Worm (Caenorhabditis elegans) whole organism, young adult: ENCODE measurements around the gene T27A8.2.
A peak's percentile ranks its signal among the peaks of the same experiment; 100 is the strongest.

ENCODE experiments used
- B0019.2 ChIP-seq: fragments of 200-800 bp; sonication (Bioruptor generic); conservative IDR thresholded peaks from 2 replicates; pipeline ENCODE4 v1.3.6; 2022; ENCODE audit warnings: missing genetic modification reagents, missing genetic modification characterization, missing compliant biosample characterization
- B0035.1 ChIP-seq: sonication (generic microtip); optimal IDR thresholded peaks from 2 replicates; lab custom pipeline; 2016; ENCODE audit warnings: missing genetic modification characterization, mild to moderate bottlenecking, missing compliant biosample characterization, missing genotype, missing genetic modification reagents
- C06A6.2 ChIP-seq: fragments of 200-800 bp; sonication (Bioruptor generic); conservative IDR thresholded peaks from 2 replicates; pipeline ENCODE4 v1.3.6; 2022; ENCODE audit warnings: missing genetic modification characterization, missing compliant biosample characterization
- F22D6.2 ChIP-seq: sonication (generic microtip); optimal IDR thresholded peaks from 2 replicates; lab custom pipeline; 2016; ENCODE audit warnings: mild to moderate bottlenecking, missing genetic modification characterization, missing compliant biosample characterization
- F23B12.7 ChIP-seq: sonication (generic microtip); optimal IDR thresholded peaks from 2 replicates; lab custom pipeline; 2017; ENCODE audit warnings: missing genetic modification characterization, mild to moderate bottlenecking, missing compliant biosample characterization, antibody characterized with exemption, moderate library complexity; ENCODE audit not compliant: insufficient read depth
- F37B4.10 ChIP-seq: fragments of 200-800 bp; sonication (Bioruptor generic); IDR thresholded peaks from 2 replicates; pipeline ENCODE4 v1.3.6; 2022; ENCODE audit warnings: missing genetic modification characterization, missing compliant biosample characterization
- F39B2.1 ChIP-seq: fragments of 200-800 bp; sonication (Bioruptor generic); IDR thresholded peaks from 2 replicates; pipeline ENCODE4 v1.3.6; 2022; ENCODE audit warnings: missing genetic modification reagents, missing genetic modification characterization, missing compliant biosample characterization
- F57A8.1 ChIP-seq: fragments of 200-800 bp; sonication (Bioruptor generic); optimal IDR thresholded peaks from 2 replicates; lab custom pipeline; 2018; ENCODE audit warnings: mild to moderate bottlenecking, missing genetic modification characterization, moderate library complexity, missing compliant biosample characterization
- F57C9.4 ChIP-seq: sonication (generic microtip); optimal IDR thresholded peaks from 2 replicates; lab custom pipeline; 2017; ENCODE audit warnings: mild to moderate bottlenecking, missing genetic modification characterization, missing compliant biosample characterization
- K11D2.4 ChIP-seq: fragments of 200-800 bp; sonication (Bioruptor generic); IDR thresholded peaks from 2 replicates; pipeline ENCODE4 v1.3.6; 2022; ENCODE audit warnings: missing genetic modification reagents, missing genetic modification characterization, missing compliant biosample characterization
- K12H6.12 ChIP-seq: fragments of 200-800 bp; sonication (Bioruptor generic); optimal IDR thresholded peaks from 2 replicates; lab custom pipeline; 2018; ENCODE audit warnings: mild to moderate bottlenecking, missing genetic modification characterization, missing compliant biosample characterization
- T07F8.4 ChIP-seq: sonication (generic microtip); optimal IDR thresholded peaks from 2 replicates; lab custom pipeline; 2016; ENCODE audit warnings: mild to moderate bottlenecking, missing genetic modification characterization, moderate library complexity, missing compliant biosample characterization
- Y53F4B.3 ChIP-seq: fragments of 200-800 bp; sonication (Bioruptor generic); IDR thresholded peaks from 2 replicates; pipeline ENCODE4 v1.3.6; 2022; ENCODE audit warnings: missing genetic modification reagents, missing genetic modification characterization, missing compliant biosample characterization
- Y53G8AR.9 ChIP-seq: fragments of 200-800 bp; sonication (Bioruptor generic); conservative IDR thresholded peaks from 2 replicates; pipeline ENCODE4 v1.3.6; 2022; ENCODE audit warnings: missing genetic modification reagents, missing genetic modification characterization, missing compliant biosample characterization
- Y67H2A.10 ChIP-seq: fragments of 200-800 bp; sonication (Bioruptor generic); conservative IDR thresholded peaks from 2 replicates; pipeline ENCODE4 v1.3.6; 2022; ENCODE audit warnings: missing genetic modification reagents, missing genetic modification characterization, missing compliant biosample characterization
- Y79H2A.3 ChIP-seq: fragments of 200-800 bp; sonication (Bioruptor generic); conservative IDR thresholded peaks from 2 replicates; pipeline ENCODE4 v1.3.6; 2022; ENCODE audit warnings: missing genetic modification reagents, missing genetic modification characterization, missing compliant biosample characterization
- ZK185.1 ChIP-seq: sonication (generic microtip); optimal IDR thresholded peaks from 2 replicates; lab custom pipeline; 2016; ENCODE audit warnings: mild to moderate bottlenecking, missing genetic modification characterization, missing compliant biosample characterization; ENCODE audit not compliant: poor library complexity, severe bottlenecking
- aptf-2 ChIP-seq: fragments of 200-800 bp; sonication (Bioruptor generic); conservative IDR thresholded peaks from 2 replicates; pipeline ENCODE4 v1.3.6; 2022; ENCODE audit warnings: missing genetic modification reagents, missing genetic modification characterization, missing compliant biosample characterization
- aptf-3 ChIP-seq: fragments of 200-800 bp; sonication (Bioruptor generic); IDR thresholded peaks from 2 replicates; pipeline ENCODE4 v1.3.6; 2022; ENCODE audit warnings: missing genetic modification characterization, missing compliant biosample characterization
- attf-3 ChIP-seq: fragments of 200-800 bp; sonication (Bioruptor generic); conservative IDR thresholded peaks from 2 replicates; pipeline ENCODE4 v1.3.6; 2022; ENCODE audit warnings: missing genetic modification reagents, missing genetic modification characterization, missing compliant biosample characterization
- attf-5 ChIP-seq: fragments of 200-800 bp; sonication (Bioruptor generic); optimal IDR thresholded peaks from 2 replicates; lab custom pipeline; 2018; ENCODE audit warnings: mild to moderate bottlenecking, missing genetic modification characterization, missing compliant biosample characterization
- bed-2 ChIP-seq: fragments of 200-800 bp; sonication (Bioruptor generic); IDR thresholded peaks from 2 replicates; pipeline ENCODE4 v1.3.6; 2022; ENCODE audit warnings: missing genetic modification reagents, missing genetic modification characterization, missing compliant biosample characterization
- ccch-3 ChIP-seq: fragments of 200-800 bp; sonication (Bioruptor generic); optimal IDR thresholded peaks from 2 replicates; lab custom pipeline; 2018; ENCODE audit warnings: mild to moderate bottlenecking, missing genetic modification characterization, missing compliant biosample characterization
- ceh-100 ChIP-seq: fragments of 200-800 bp; sonication (Bioruptor generic); IDR thresholded peaks from 2 replicates; pipeline ENCODE4 v1.3.6; 2022; ENCODE audit warnings: missing genetic modification reagents, missing genetic modification characterization, missing compliant biosample characterization
- ceh-40 ChIP-seq: fragments of 200-800 bp; sonication (Bioruptor generic); IDR thresholded peaks from 2 replicates; pipeline ENCODE4 v1.3.6; 2022; ENCODE audit warnings: missing genetic modification characterization, missing compliant biosample characterization
- ceh-79 ChIP-seq: sonication (generic microtip); optimal IDR thresholded peaks from 2 replicates; lab custom pipeline; 2017; ENCODE audit warnings: mild to moderate bottlenecking, missing genetic modification characterization, missing compliant biosample characterization
- chd-7 ChIP-seq: sonication (generic microtip); optimal IDR thresholded peaks from 2 replicates; lab custom pipeline; 2016; ENCODE audit warnings: mild to moderate bottlenecking, missing genetic modification characterization, moderate library complexity, missing compliant biosample characterization
- dox-1 ChIP-seq: fragments of 200-800 bp; sonication (Bioruptor generic); IDR thresholded peaks from 2 replicates; pipeline ENCODE4 v1.3.6; 2022; ENCODE audit warnings: missing genetic modification reagents, missing genetic modification characterization, missing compliant biosample characterization
- efl-1 ChIP-seq: fragments of 150-350 bp; optimal IDR thresholded peaks from 2 replicates; lab custom pipeline; 2014; ENCODE audit warnings: missing biosample characterization, missing genetic modification reagents, missing genetic modification characterization
- ekl-4 ChIP-seq: fragments of 200-800 bp; sonication (Bioruptor generic); IDR thresholded peaks from 2 replicates; pipeline ENCODE4 v1.3.6; 2022; ENCODE audit warnings: missing genetic modification reagents, missing genetic modification characterization, missing compliant biosample characterization
- ets-4 ChIP-seq: fragments of 200-800 bp; sonication (Bioruptor generic); optimal IDR thresholded peaks from 2 replicates; lab custom pipeline; 2018; ENCODE audit warnings: mild to moderate bottlenecking, missing genetic modification characterization, missing compliant biosample characterization
- gei-17 ChIP-seq: fragments of 200-800 bp; sonication (Bioruptor generic); optimal IDR thresholded peaks from 2 replicates; lab custom pipeline; 2018; ENCODE audit warnings: mild to moderate bottlenecking, missing genetic modification characterization, missing compliant biosample characterization
- hlh-12 ChIP-seq: sonication (generic microtip); optimal IDR thresholded peaks from 2 replicates; lab custom pipeline; 2016; ENCODE audit warnings: missing genetic modification characterization, missing compliant biosample characterization
- let-607 ChIP-seq, 2 experiments: fragments of 200-800 bp in 1 of 2; sonication (Bioruptor generic) in 1 of 2; sonication (generic microtip) in 1 of 2; optimal IDR thresholded peaks; 2 replicates each; lab custom pipeline; 2016 to 2018; ENCODE audit warnings: mild to moderate bottlenecking in 2 of 2, missing compliant biosample characterization in 2 of 2, missing genetic modification characterization in 2 of 2, moderate library complexity in 2 of 2, missing genotype in 1 of 2
- lir-1 ChIP-seq: fragments of 200-800 bp; sonication (Bioruptor generic); conservative IDR thresholded peaks from 2 replicates; pipeline ENCODE4 v1.3.6; 2022; ENCODE audit warnings: missing genetic modification reagents, missing genetic modification characterization, missing compliant biosample characterization
- madf-10 ChIP-seq: sonication (generic microtip); optimal IDR thresholded peaks from 2 replicates; lab custom pipeline; 2016; ENCODE audit warnings: mild to moderate bottlenecking, missing genetic modification characterization, missing compliant biosample characterization
- mcd-1 ChIP-seq: fragments of 200-800 bp; sonication (Bioruptor generic); IDR thresholded peaks from 2 replicates; pipeline ENCODE4 v1.3.6; 2022; ENCODE audit warnings: missing genetic modification reagents, missing genetic modification characterization, missing compliant biosample characterization
- mes-4 ChIP-seq: sonication (generic microtip); optimal IDR thresholded peaks from 2 replicates; lab custom pipeline; 2016; ENCODE audit warnings: missing genotype, missing genetic modification characterization, missing compliant biosample characterization
- nfyb-1 ChIP-seq: fragments of 200-800 bp; sonication (Bioruptor generic); IDR thresholded peaks from 2 replicates; pipeline ENCODE4 v1.3.6; 2022; ENCODE audit warnings: missing genetic modification reagents, missing genetic modification characterization, missing compliant biosample characterization
- nhr-120 ChIP-seq: fragments of 200-800 bp; sonication (Bioruptor generic); IDR thresholded peaks from 2 replicates; pipeline ENCODE4 v1.3.6; 2022; ENCODE audit warnings: missing genetic modification characterization, missing compliant biosample characterization
- nhr-179 ChIP-seq: sonication (generic microtip); optimal IDR thresholded peaks from 2 replicates; lab custom pipeline; 2016; ENCODE audit warnings: mild to moderate bottlenecking, missing genetic modification characterization, missing compliant biosample characterization
- nhr-27 ChIP-seq: fragments of 200-800 bp; sonication (Bioruptor generic); optimal IDR thresholded peaks from 2 replicates; lab custom pipeline; 2018; ENCODE audit warnings: mild to moderate bottlenecking, missing genetic modification characterization, moderate library complexity, missing compliant biosample characterization
- nhr-90 ChIP-seq: sonication (generic microtip); optimal IDR thresholded peaks from 2 replicates; lab custom pipeline; 2016; ENCODE audit warnings: missing genotype, mild to moderate bottlenecking, missing genetic modification characterization, missing compliant biosample characterization
- pbrm-1 ChIP-seq: fragments of 200-800 bp; sonication (Bioruptor generic); IDR thresholded peaks from 2 replicates; pipeline ENCODE4 v1.3.6; 2022; ENCODE audit warnings: missing genetic modification reagents, missing genetic modification characterization, missing compliant biosample characterization
- unc-62 ChIP-seq: fragments of 150-350 bp; optimal IDR thresholded peaks from 2 replicates; lab custom pipeline; 2014; ENCODE audit warnings: missing biosample characterization, missing genetic modification reagents, missing genetic modification characterization
- zfh-2 ChIP-seq: fragments of 200-800 bp; sonication (Bioruptor generic); conservative IDR thresholded peaks from 2 replicates; pipeline ENCODE4 v1.3.6; 2022; ENCODE audit warnings: missing genetic modification reagents, missing genetic modification characterization, missing compliant biosample characterization
- ztf-22 ChIP-seq: fragments of 200-800 bp; sonication (Bioruptor generic); optimal IDR thresholded peaks from 2 replicates; lab custom pipeline; 2018; ENCODE audit warnings: mild to moderate bottlenecking, missing genetic modification characterization, moderate library complexity, missing compliant biosample characterization
- ztf-26 ChIP-seq: sonication (generic microtip); optimal IDR thresholded peaks from 2 replicates; lab custom pipeline; 2017; ENCODE audit warnings: missing genetic modification characterization, missing compliant biosample characterization
- ztf-6 ChIP-seq: fragments of 200-800 bp; sonication (Bioruptor generic); IDR thresholded peaks from 2 replicates; pipeline ENCODE4 v1.3.6; 2022; ENCODE audit warnings: missing genetic modification reagents, missing genetic modification characterization, missing compliant biosample characterization

T27A8.2 gene

DNA sequence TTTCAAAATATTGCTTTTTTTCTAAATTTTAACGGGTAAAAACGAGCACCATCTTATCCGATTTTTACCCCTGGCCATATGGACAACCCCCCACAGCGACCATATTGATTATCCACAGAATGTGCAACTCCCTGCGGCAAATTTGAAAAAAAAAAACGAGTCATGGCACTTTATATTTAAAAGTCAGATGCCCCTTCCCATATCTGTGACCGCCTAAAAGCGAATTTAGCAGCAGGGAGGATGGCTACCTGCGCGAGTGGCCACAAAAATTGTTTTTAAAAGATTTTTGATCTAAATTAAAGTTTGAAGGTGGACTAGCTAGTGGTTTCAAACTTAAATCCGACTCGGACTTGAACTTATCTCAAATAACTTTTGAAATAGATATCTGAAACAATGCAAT is 2.3 kb downstream of the T27A8.2 start (continued):
- TF ChIP-seq ceh-79 (tag; lab: Kevin White, UChicago) (peak; percentile 77), dox-1 (GFP tag; lab: Robert Waterston, UW) (peak; percentile 98), attf-3 (GFP tag; lab: Robert Waterston, UW) (peak; percentile 59), hlh-12 (tag; lab: Kevin White, UChicago) (no peak), nhr-120 (no peak), pbrm-1 (GFP tag; lab: Robert Waterston, UW) (peak; percentile 94), gei-17 (GFP tag; lab: Kevin White, UChicago) (peak; percentile 97), K12H6.12 (tag; lab: Kevin White, UChicago) (peak; percentile 94), ceh-100 (GFP tag; lab: Robert Waterston, UW) (peak; percentile 71), zfh-2 (GFP tag; lab: Robert Waterston, UW) (peak; percentile 90), attf-5 (GFP tag; lab: Kevin White, UChicago) (peak; percentile 28), ekl-4 (GFP tag; lab: Robert Waterston, UW) (peak; percentile 93), ets-4 (GFP tag; lab: Kevin White, UChicago) (peak; percentile 85), bed-2 (peak; percentile 81; the same call in 1 of the 2 replicates), ztf-22 (peak; percentile 94), let-607 (tag; optimal IDR thresholded peaks at IDR 0.05; lab: Kevin White, UChicago) (peak; percentile 59 to 93), nfyb-1 (GFP tag; lab: Robert Waterston, UW) (peak; percentile 98), F39B2.1 (no peak), F57A8.1 (GFP tag; lab: Kevin White, UChicago) (peak; percentile 80), mcd-1 (GFP tag; lab: Robert Waterston, UW) (peak; percentile 91), nhr-27 (tag; lab: Kevin White, UChicago) (peak; percentile 77), nhr-90 (tag; lab: Kevin White, UChicago) (peak; percentile 93), B0019.2 (GFP tag; lab: Robert Waterston, UW) (no peak), F23B12.7 (tag; lab: Kevin White, UChicago) (peak; percentile 97), unc-62 (GFP tag; lab: Kevin White, UChicago) (no peak), mes-4 (tag; lab: Kevin White, UChicago) (no peak), ceh-40 (no peak), lir-1 (GFP tag; lab: Robert Waterston, UW) (peak; percentile 89), K11D2.4 (GFP tag; lab: Robert Waterston, UW) (peak; percentile 99), nhr-179 (peak; percentile 9), Y67H2A.10 (peak; percentile 21; the same call in 1 of the 2 replicates), ztf-26 (tag; lab: Kevin White, UChicago) (peak; percentile 99), ztf-6 (GFP tag; lab: Robert Waterston, UW) (peak; percentile 93), F22D6.2 (tag; lab: Kevin White, UChicago) (peak; percentile 97), aptf-2 (GFP tag; lab: Robert Waterston, UW) (0 out of 2 replicates have a peak, but pooled peaks have one; percentile 50), Y53F4B.3 (no peak), Y53G8AR.9 (peak; percentile 97), aptf-3 (no peak), efl-1 (GFP tag; lab: Kevin White, UChicago) (no peak), Y79H2A.3 (GFP tag; lab: Robert Waterston, UW) (no peak), B0035.1 (peak; percentile 94), madf-10 (tag; lab: Kevin White, UChicago) (peak; percentile 97), C06A6.2 (GFP tag; lab: Robert Waterston, UW) (peak; percentile 96), ccch-3 (GFP tag; lab: Kevin White, UChicago) (peak; percentile 84), chd-7 (peak; percentile 92), ZK185.1 (tag; lab: Kevin White, UChicago) (peak; percentile 98), F37B4.10 (GFP tag; lab: Robert Waterston, UW) (0 out of 2 replicates have a peak, but pooled peaks have one; percentile 8), F57C9.4 (tag; lab: Kevin White, UChicago) (peak; percentile 39), T07F8.4 (tag; lab: Kevin White, UChicago) (peak; percentile 95)
